Worm (Caenorhabditis elegans): ENCODE data around the gene actl-1.

actl-1 gene

ce11 chrX:6448866-6449400 lies 50.7 kb downstream of the actl-1 start, which contains the start of gene fah-1 (continued):
- TF ChIP-seq zfp-2 (tag; optimal IDR thresholded peaks at IDR 0.05) (no peak), hif-1 (tag; optimal IDR thresholded peaks at IDR 0.05) (no peak), ama-1 (optimal IDR thresholded peaks at IDR 0.05) (no peak), rbr-2 (tag; optimal IDR thresholded peaks at IDR 0.05) (no peak), nhr-25 (tag; optimal IDR thresholded peaks at IDR 0.05; ENCODE audit: borderline replicate concordance, insufficient read depth) (peak; percentile 86), jun-1 (tag; optimal IDR thresholded peaks at IDR 0.05) (no peak), daf-16 (GFP tag; optimal IDR thresholded peaks at IDR 0.05) (no peak), daf-16 (tag; optimal IDR thresholded peaks at IDR 0.05) (peak; percentile 73), vab-7 (GFP tag; IDR thresholded peaks at IDR 0.05) (no peak), gei-8 (GFP tag; optimal IDR thresholded peaks at IDR 0.05) (no peak), zag-1 (tag; optimal IDR thresholded peaks at IDR 0.05) (no peak), unc-62 (GFP tag; optimal IDR thresholded peaks at IDR 0.05 in 1 of 2) (no peak), unc-62 (tag; optimal IDR thresholded peaks at IDR 0.05) (no peak), attf-4 (tag; optimal IDR thresholded peaks at IDR 0.05) (no peak), F26F4.8 (GFP tag; conservative IDR thresholded peaks at IDR 0.05) (no peak), ceh-62 (tag; optimal IDR thresholded peaks at IDR 0.05) (no peak), nhr-48 (tag; optimal IDR thresholded peaks at IDR 0.05) (peak; percentile 53), snpc-4 (tag; optimal IDR thresholded peaks at IDR 0.05) (no peak), ceh-28 (tag; optimal IDR thresholded peaks at IDR 0.05) (no peak), nhr-10 (tag; optimal IDR thresholded peaks at IDR 0.05) (no peak), unc-39 (tag; optimal IDR thresholded peaks at IDR 0.05) (no peak), daf-12 (tag; optimal IDR thresholded peaks at IDR 0.05) (no peak), F10B5.3 (tag; optimal IDR thresholded peaks at IDR 0.05) (no peak), lin-13 (GFP tag; optimal IDR thresholded peaks at IDR 0.05) (no peak), dmd-8 (GFP tag; IDR thresholded peaks at IDR 0.05) (no peak), lin-15B (tag; optimal IDR thresholded peaks at IDR 0.05) (no peak), lsy-2 (tag; optimal IDR thresholded peaks at IDR 0.05) (no peak), mes-2 (tag; optimal IDR thresholded peaks at IDR 0.05; ENCODE audit: poor library complexity, severe bottlenecking) (no peak), T26A8.4 (GFP tag; IDR thresholded peaks at IDR 0.05) (peak; percentile 39; the same call in 1 of the 2 replicates), nhr-102 (tag; optimal IDR thresholded peaks at IDR 0.05) (peak; percentile 59), unc-130 (GFP tag; optimal IDR thresholded peaks at IDR 0.05) (no peak), ctbp-1 (GFP tag; IDR thresholded peaks at IDR 0.05) (no peak), set-16 (GFP tag; IDR thresholded peaks at IDR 0.05) (no peak), dmd-6 (GFP tag; IDR thresholded peaks at IDR 0.05) (peak; percentile 67), nhr-41 (GFP tag; IDR thresholded peaks at IDR 0.05) (no peak), aly-2 (tag; optimal IDR thresholded peaks at IDR 0.05) (no peak), lim-7 (GFP tag; IDR thresholded peaks at IDR 0.05) (no peak), daf-19 (GFP tag; conservative IDR thresholded peaks at IDR 0.05) (no peak), pqm-1 (tag; optimal IDR thresholded peaks at IDR 0.05) (no peak), T20F7.1 (GFP tag; optimal IDR thresholded peaks at IDR 0.05) (peak; percentile 37), lin-1 (GFP tag; IDR thresholded peaks at IDR 0.05) (no peak), ceh-32 (tag; optimal IDR thresholded peaks at IDR 0.05; ENCODE audit: poor library complexity) (no peak), nhr-111 (GFP tag; optimal IDR thresholded peaks at IDR 0.05) (no peak)

Measured in whole organism, L4 larva.